Fruit fly (Drosophila melanogaster) whole organism, pupa: Measurements from ENCODE around the gene CG11617.
A peak's percentile ranks its signal among the peaks of the same experiment; 100 is the strongest.

Experiments used
- CG10348 ChIP-seq: fragments of 200-800 bp; sonication (Bioruptor generic); IDR thresholded peaks from 2 replicates; pipeline ENCODE4 v1.3.6; 2022; ENCODE audit warnings: missing biosample characterization, missing genetic modification characterization
- CG12605 ChIP-seq: fragments of 200-800 bp; sonication (Bioruptor generic); IDR thresholded peaks from 2 replicates; pipeline ENCODE4 v1.3.6; 2022; ENCODE audit warnings: missing biosample characterization, missing genetic modification characterization
- CG13204 ChIP-seq: fragments of 200-800 bp; sonication (Bioruptor generic); optimal IDR thresholded peaks from 2 replicates; lab custom pipeline; 2018; ENCODE audit warnings: missing biosample characterization, mild to moderate bottlenecking, missing genetic modification characterization, moderate library complexity
- CG14655 ChIP-seq: fragments of 200-800 bp; sonication (Bioruptor generic); optimal IDR thresholded peaks from 3 replicates; lab custom pipeline; 2017; ENCODE audit warnings: mild to moderate bottlenecking, missing biosample characterization, missing genetic modification reagents, missing genetic modification characterization
- CG15710 ChIP-seq: fragments of 200-800 bp; sonication (Bioruptor generic); optimal IDR thresholded peaks from 2 replicates; lab custom pipeline; 2018; ENCODE audit warnings: missing biosample characterization, mild to moderate bottlenecking, missing genetic modification characterization, moderate library complexity
- CG17806 ChIP-seq: fragments of 200-800 bp; sonication (Bioruptor generic); optimal IDR thresholded peaks from 2 replicates; lab custom pipeline; 2018; ENCODE audit warnings: missing biosample characterization, mild to moderate bottlenecking, missing genetic modification characterization, moderate library complexity
- CG32121 ChIP-seq: fragments of 200-800 bp; sonication (Bioruptor generic); IDR thresholded peaks from 2 replicates; pipeline ENCODE4 v1.3.6; 2022; ENCODE audit warnings: missing biosample characterization, missing genetic modification characterization
- CG34367 ChIP-seq: fragments of 200-800 bp; sonication (Bioruptor generic); optimal IDR thresholded peaks from 2 replicates; lab custom pipeline; 2018; ENCODE audit warnings: missing biosample characterization, mild to moderate bottlenecking, missing genetic modification characterization
- CG4496 ChIP-seq: fragments of 200-800 bp; sonication (Bioruptor generic); IDR thresholded peaks from 3 replicates; pipeline ENCODE4 v1.3.6; 2022; ENCODE audit warnings: missing biosample characterization, missing genetic modification characterization
- CG8159 ChIP-seq: fragments of 200-800 bp; sonication (Bioruptor generic); optimal IDR thresholded peaks from 3 replicates; lab custom pipeline; 2018; ENCODE audit warnings: missing biosample characterization, mild to moderate bottlenecking, missing genetic modification characterization, moderate library complexity
- CG8301 ChIP-seq: fragments of 200-800 bp; sonication (Bioruptor generic); optimal IDR thresholded peaks from 2 replicates; lab custom pipeline; 2018; ENCODE audit warnings: missing biosample characterization, mild to moderate bottlenecking, missing genetic modification characterization
- CG9948 ChIP-seq: fragments of 200-800 bp; sonication (Bioruptor generic); optimal IDR thresholded peaks from 2 replicates; lab custom pipeline; 2018; ENCODE audit warnings: missing biosample characterization, mild to moderate bottlenecking, missing genetic modification characterization, moderate library complexity
- D1 ChIP-seq: fragments of 200-800 bp; sonication (Bioruptor generic); optimal IDR thresholded peaks from 2 replicates; lab custom pipeline; 2018; ENCODE audit warnings: missing biosample characterization, mild to moderate bottlenecking, missing genetic modification characterization, moderate library complexity
- EcR ChIP-seq: fragments of 200-800 bp; sonication (Bioruptor generic); optimal IDR thresholded peaks from 3 replicates; lab custom pipeline; 2019; ENCODE audit warnings: missing biosample characterization, missing genetic modification characterization, mild to moderate bottlenecking, moderate library complexity, missing genetic modification reagents
- Ets98B ChIP-seq: fragments of 200-800 bp; sonication (Bioruptor generic); IDR thresholded peaks from 2 replicates; pipeline ENCODE4 v1.3.6; 2022; ENCODE audit warnings: missing biosample characterization, missing genetic modification characterization
- Pif1A ChIP-seq: fragments of 200-800 bp; sonication (Bioruptor generic); optimal IDR thresholded peaks from 3 replicates; lab custom pipeline; 2016; ENCODE audit warnings: missing biosample characterization, missing genetic modification characterization
- Pif1B ChIP-seq: fragments of 200-800 bp; sonication (Bioruptor generic); optimal IDR thresholded peaks from 3 replicates; lab custom pipeline; 2016; ENCODE audit warnings: missing biosample characterization, missing genetic modification characterization
- Snoo ChIP-seq: fragments of 200-800 bp; sonication (Bioruptor generic); optimal IDR thresholded peaks from 3 replicates; lab custom pipeline; 2017; ENCODE audit warnings: missing biosample characterization, mild to moderate bottlenecking, missing genetic modification characterization, inconsistent platforms
- fd96Ca ChIP-seq: fragments of 200-800 bp; sonication (Bioruptor generic); IDR thresholded peaks from 3 replicates; pipeline ENCODE4 v1.3.6; 2022; ENCODE audit warnings: missing biosample characterization, missing genetic modification characterization
- gl ChIP-seq: fragments of 200-800 bp; sonication (Bioruptor generic); optimal IDR thresholded peaks from 2 replicates; lab custom pipeline; 2018; ENCODE audit warnings: missing biosample characterization, mild to moderate bottlenecking, missing genetic modification characterization
- rn ChIP-seq: fragments of 200-800 bp; sonication (Bioruptor generic); IDR thresholded peaks from 2 replicates; pipeline ENCODE4 v1.3.6; 2022; ENCODE audit warnings: missing biosample characterization, missing genetic modification characterization

CG11617 gene

dm6 chr2L:248592-248991 lies 41.5 kb upstream of the CG11617 start:
- TF ChIP-seq gl (tag; lab: Kevin White, UChicago) (no peak), EcR (no peak)

dm6 chr2L:247845-248473 lies 40.9 kb upstream of the CG11617 start:
- peak; percentile 70 for TF ChIP-seq Snoo (tag; lab: Kevin White, UChicago)
- TF ChIP-seq rn (GFP tag; lab: Robert Waterston, UW) = no peak
- peak; percentile 67 for TF ChIP-seq CG9948 (tag; lab: Kevin White, UChicago)
- peak; percentile 80 for TF ChIP-seq CG14655 (GFP tag; lab: Kevin White, UChicago)
- peak; percentile 40 for TF ChIP-seq CG34367 (tag; lab: Kevin White, UChicago)
- TF ChIP-seq CG15710 (tag; lab: Kevin White, UChicago) = peak; percentile 55
- no peak for TF ChIP-seq EcR
- TF ChIP-seq Ets98B = peak; percentile 56; the same call in 1 of the 2 replicates
- no peak for TF ChIP-seq CG12605 (GFP tag; lab: Robert Waterston, UW)
- TF ChIP-seq CG17806 (tag; lab: Kevin White, UChicago) = peak; percentile 46
- TF ChIP-seq CG32121 (GFP tag; lab: Robert Waterston, UW) = 0 out of 2 replicates have a peak, but pooled peaks have one; percentile 32
- peak; percentile 77 for TF ChIP-seq Pif1B
- peak; percentile 35; the same call in 1 of the 3 replicates for TF ChIP-seq fd96Ca (GFP tag; lab: Robert Waterston, UW)
- TF ChIP-seq Pif1A (GFP tag; lab: Kevin White, UChicago) = peak; percentile 55
- TF ChIP-seq CG13204 (GFP tag; lab: Kevin White, UChicago) = no peak
- no peak for TF ChIP-seq gl (tag; lab: Kevin White, UChicago)
- peak; percentile 55 for TF ChIP-seq CG4496 (GFP tag; lab: Robert Waterston, UW)
- TF ChIP-seq CG8301 = peak; percentile 53
- TF ChIP-seq CG8159 (tag; lab: Kevin White, UChicago) = peak; percentile 77
- TF ChIP-seq D1 (tag; lab: Kevin White, UChicago) = peak; percentile 24
- no peak for TF ChIP-seq CG10348

- TF ChIP-seq EcR = peak; percentile 94
- TF ChIP-seq CG14655 (GFP tag; lab: Kevin White, UChicago) = no peak
Observed at dm6 chr2L:247432-247831, 40.3 kb upstream of the CG11617 start.

- TF ChIP-seq gl (tag; lab: Kevin White, UChicago) (peak; percentile 86), CG14655 (GFP tag; lab: Kevin White, UChicago) (peak; percentile 50), Snoo (tag; lab: Kevin White, UChicago) (peak; percentile 55), CG9948 (tag; lab: Kevin White, UChicago) (no peak), CG32121 (GFP tag; lab: Robert Waterston, UW) (peak; percentile 85; the same call in 1 of the 2 replicates), CG8301 (peak; percentile 25), D1 (tag; lab: Kevin White, UChicago) (no peak), rn (GFP tag; lab: Robert Waterston, UW) (peak; percentile 20; the same call in 1 of the 2 replicates), EcR (peak; percentile 84), CG10348 (no peak), CG34367 (tag; lab: Kevin White, UChicago) (peak; percentile 58), Pif1A (GFP tag; lab: Kevin White, UChicago) (peak; percentile 80), CG8159 (tag; lab: Kevin White, UChicago) (peak; percentile 54), CG17806 (tag; lab: Kevin White, UChicago) (peak; percentile 41), CG4496 (GFP tag; lab: Robert Waterston, UW) (peak; percentile 87; the same call in 2 of the 3 replicates), CG15710 (tag; lab: Kevin White, UChicago) (peak; percentile 61), Ets98B (peak; percentile 88), Pif1B (peak; percentile 76), CG12605 (GFP tag; lab: Robert Waterston, UW) (peak; percentile 95), fd96Ca (GFP tag; lab: Robert Waterston, UW) (peak; percentile 82), CG13204 (GFP tag; lab: Kevin White, UChicago) (peak; percentile 90)
Observed at dm6 chr2L:246656-247340, 39.7 kb upstream of the CG11617 start.

- TF ChIP-seq fd96Ca (GFP tag; lab: Robert Waterston, UW) = no peak
- no peak for TF ChIP-seq CG8159 (tag; lab: Kevin White, UChicago)
- TF ChIP-seq CG13204 (GFP tag; lab: Kevin White, UChicago) = no peak
- TF ChIP-seq CG9948 (tag; lab: Kevin White, UChicago) = no peak
- TF ChIP-seq Ets98B = no peak
- TF ChIP-seq D1 (tag; lab: Kevin White, UChicago) = no peak
- TF ChIP-seq Pif1A (GFP tag; lab: Kevin White, UChicago) = no peak
- no peak for TF ChIP-seq Snoo (tag; lab: Kevin White, UChicago)
- no peak for TF ChIP-seq CG10348
- no peak for TF ChIP-seq CG34367 (tag; lab: Kevin White, UChicago)
- no peak for TF ChIP-seq CG8301
- no peak for TF ChIP-seq CG14655 (GFP tag; lab: Kevin White, UChicago)
- no peak for TF ChIP-seq gl (tag; lab: Kevin White, UChicago)
- TF ChIP-seq rn (GFP tag; lab: Robert Waterston, UW) = no peak
- no peak for TF ChIP-seq EcR
Observed at dm6 chr2L:244559-244958, 37.5 kb upstream of the CG11617 start.
